Worm (Caenorhabditis elegans) whole organism, L2 larva: Measurements from ENCODE around the gene Y69H2.7.

ENCODE experiments used
- C34F6.9 ChIP-seq: fragments of 150-350 bp; optimal IDR thresholded peaks from 2 replicates; lab custom pipeline; 2014; ENCODE audit warnings: missing biosample characterization, missing genetic modification characterization
- F13H6.1 ChIP-seq: sonication (generic microtip); optimal IDR thresholded peaks from 2 replicates; lab custom pipeline; 2016; ENCODE audit warnings: missing genetic modification characterization, missing compliant biosample characterization
- R02D3.7 ChIP-seq: fragments of 150-350 bp; optimal IDR thresholded peaks from 2 replicates; lab custom pipeline; 2014; ENCODE audit warnings: missing biosample characterization, missing genetic modification characterization
- Y55F3AM.14 ChIP-seq: fragments of 200-800 bp; sonication (Bioruptor generic); optimal IDR thresholded peaks from 2 replicates; lab custom pipeline; 2018; ENCODE audit warnings: mild to moderate bottlenecking, missing genetic modification characterization, missing compliant biosample characterization
- ZK546.5 ChIP-seq: sonication (generic microtip); optimal IDR thresholded peaks from 2 replicates; lab custom pipeline; 2017; ENCODE audit warnings: missing biosample characterization, missing genetic modification characterization
- alr-1 ChIP-seq: fragments of 150-350 bp; optimal IDR thresholded peaks from 2 replicates; lab custom pipeline; 2014; ENCODE audit warnings: missing biosample characterization, missing genetic modification characterization
- aly-2 ChIP-seq: fragments of 150-350 bp; optimal IDR thresholded peaks from 2 replicates; lab custom pipeline; 2014; ENCODE audit warnings: missing biosample characterization, missing genetic modification characterization
- ama-1 ChIP-seq: fragments of 150-350 bp; optimal IDR thresholded peaks from 2 replicates; lab custom pipeline; 2018; ENCODE audit warnings: inconsistent platforms
- blmp-1 ChIP-seq: sonication (generic microtip); optimal IDR thresholded peaks from 2 replicates; lab custom pipeline; 2017; ENCODE audit warnings: missing genetic modification characterization, mild to moderate bottlenecking, missing compliant biosample characterization, antibody characterized with exemption, moderate library complexity; ENCODE audit not compliant: insufficient read depth
- ceh-16 ChIP-seq: fragments of 150-350 bp; optimal IDR thresholded peaks from 2 replicates; lab custom pipeline; 2014; ENCODE audit warnings: missing biosample characterization, missing genetic modification characterization
- ceh-82 ChIP-seq: fragments of 150-350 bp; optimal IDR thresholded peaks from 2 replicates; lab custom pipeline; 2014; ENCODE audit warnings: missing biosample characterization, missing genetic modification characterization
- crh-2 ChIP-seq: sonication (generic microtip); optimal IDR thresholded peaks from 2 replicates; lab custom pipeline; 2017; ENCODE audit warnings: missing biosample characterization, missing genetic modification characterization
- dmd-4 ChIP-seq: sonication (generic microtip); optimal IDR thresholded peaks from 2 replicates; lab custom pipeline; 2017; ENCODE audit warnings: missing biosample characterization, missing genetic modification characterization
- egl-27 ChIP-seq: sonication (generic microtip); optimal IDR thresholded peaks from 3 replicates; lab custom pipeline; 2017; ENCODE audit warnings: missing biosample characterization, missing genetic modification reagents, missing genetic modification characterization
- elt-1 ChIP-seq: fragments of 150-350 bp; optimal IDR thresholded peaks from 2 replicates; lab custom pipeline; 2014; ENCODE audit warnings: missing biosample characterization, missing genetic modification characterization
- elt-3 ChIP-seq: sonication (generic microtip); optimal IDR thresholded peaks from 2 replicates; lab custom pipeline; 2017; ENCODE audit warnings: missing biosample characterization, missing genetic modification characterization
- fos-1 ChIP-seq: fragments of 150-350 bp; optimal IDR thresholded peaks from 2 replicates; lab custom pipeline; 2014; ENCODE audit warnings: missing biosample characterization, missing genetic modification characterization
- gmeb-1 ChIP-seq: fragments of 150-350 bp; optimal IDR thresholded peaks from 2 replicates; lab custom pipeline; 2014; ENCODE audit warnings: missing biosample characterization, missing genetic modification characterization
- lin-11 ChIP-seq: fragments of 150-350 bp; sonication (generic microtip); optimal IDR thresholded peaks from 2 replicates; lab custom pipeline; 2014; ENCODE audit warnings: missing biosample characterization, missing genetic modification characterization, inconsistent platforms, mixed read lengths
- lin-13 ChIP-seq: fragments of 150-350 bp; optimal IDR thresholded peaks from 2 replicates; lab custom pipeline; 2014; ENCODE audit warnings: missing biosample characterization, missing genetic modification reagents, missing genetic modification characterization
- lin-39 ChIP-seq: fragments of 150-350 bp; optimal IDR thresholded peaks from 2 replicates; lab custom pipeline; 2014; ENCODE audit warnings: missing biosample characterization, missing genetic modification reagents, missing genetic modification characterization
- lsy-2 ChIP-seq, 2 experiments: fragments of 150-350 bp in 1 of 2; sonication (generic microtip) in 1 of 2; optimal IDR thresholded peaks; 2 replicates each; lab custom pipeline; 2014 to 2017; ENCODE audit warnings: missing biosample characterization in 2 of 2, missing genetic modification characterization in 2 of 2
- mab-5 ChIP-seq: fragments of 150-350 bp; optimal IDR thresholded peaks from 2 replicates; lab custom pipeline; 2014; ENCODE audit warnings: missing biosample characterization, missing genetic modification characterization
- mbf-1 ChIP-seq: sonication (generic microtip); optimal IDR thresholded peaks from 2 replicates; lab custom pipeline; 2017; ENCODE audit warnings: missing biosample characterization, missing genetic modification characterization
- nhr-10 ChIP-seq: sonication (generic microtip); optimal IDR thresholded peaks from 2 replicates; lab custom pipeline; 2017; ENCODE audit warnings: missing biosample characterization, missing genetic modification characterization
- nhr-11 ChIP-seq: fragments of 150-350 bp; optimal IDR thresholded peaks from 2 replicates; lab custom pipeline; 2014; ENCODE audit warnings: missing biosample characterization, missing genetic modification characterization
- nhr-12 ChIP-seq: fragments of 150-350 bp; optimal IDR thresholded peaks from 2 replicates; lab custom pipeline; 2014; ENCODE audit warnings: missing biosample characterization, missing genetic modification characterization
- nhr-129 ChIP-seq: fragments of 150-350 bp; optimal IDR thresholded peaks from 2 replicates; lab custom pipeline; 2014; ENCODE audit warnings: missing biosample characterization, missing genetic modification characterization
- nhr-21 ChIP-seq: fragments of 150-350 bp; optimal IDR thresholded peaks from 2 replicates; lab custom pipeline; 2014; ENCODE audit warnings: missing biosample characterization, missing genetic modification characterization
- nhr-23 ChIP-seq: fragments of 150-350 bp; optimal IDR thresholded peaks from 2 replicates; lab custom pipeline; 2014; ENCODE audit warnings: missing biosample characterization, missing genetic modification reagents, missing genetic modification characterization
- nhr-237 ChIP-seq: fragments of 150-350 bp; optimal IDR thresholded peaks from 2 replicates; lab custom pipeline; 2014; ENCODE audit warnings: missing biosample characterization, missing genetic modification characterization
- nhr-25 ChIP-seq: fragments of 150-350 bp; sonication (generic microtip); optimal IDR thresholded peaks from 3 replicates; lab custom pipeline; 2014; ENCODE audit warnings: missing biosample characterization, missing genetic modification characterization
- nhr-6 ChIP-seq: fragments of 150-350 bp; optimal IDR thresholded peaks from 2 replicates; lab custom pipeline; 2014; ENCODE audit warnings: missing biosample characterization, missing genetic modification characterization
- nhr-77 ChIP-seq: fragments of 150-350 bp; optimal IDR thresholded peaks from 2 replicates; lab custom pipeline; 2014; ENCODE audit warnings: missing biosample characterization, missing genetic modification characterization
- peb-1 ChIP-seq: fragments of 150-350 bp; optimal IDR thresholded peaks from 2 replicates; lab custom pipeline; 2014; ENCODE audit warnings: missing biosample characterization, missing genetic modification characterization
- sem-4 ChIP-seq: fragments of 150-350 bp; optimal IDR thresholded peaks from 2 replicates; lab custom pipeline; 2014; ENCODE audit warnings: missing biosample characterization, missing genetic modification reagents, missing genetic modification characterization
- skn-1 ChIP-seq: sonication (generic microtip); optimal IDR thresholded peaks from 2 replicates; lab custom pipeline; 2017; ENCODE audit warnings: missing biosample characterization, missing genetic modification characterization
- sma-3 ChIP-seq: sonication (generic microtip); optimal IDR thresholded peaks from 2 replicates; lab custom pipeline; 2016; ENCODE audit warnings: missing genetic modification reagents, missing genetic modification characterization, missing compliant biosample characterization
- sma-9 ChIP-seq, 2 experiments: fragments of 150-350 bp in 1 of 2; sonication (generic microtip) in 1 of 2; optimal IDR thresholded peaks; 2 replicates each; lab custom pipeline; 2014 to 2016; ENCODE audit warnings: missing genetic modification characterization in 2 of 2, mild to moderate bottlenecking in 1 of 2, missing biosample characterization in 1 of 2, missing compliant biosample characterization in 1 of 2, missing genetic modification reagents in 1 of 2, moderate library complexity in 1 of 2
- snpc-4 ChIP-seq: fragments of 150-350 bp; optimal IDR thresholded peaks from 2 replicates; lab custom pipeline; 2014; ENCODE audit warnings: missing biosample characterization, missing genetic modification characterization
- unc-39 ChIP-seq: fragments of 150-350 bp; optimal IDR thresholded peaks from 2 replicates; lab custom pipeline; 2014; ENCODE audit warnings: missing biosample characterization, missing genetic modification characterization
- unc-55 ChIP-seq: fragments of 150-350 bp; sonication (generic microtip); optimal IDR thresholded peaks from 3 replicates; lab custom pipeline; 2014; ENCODE audit warnings: missing biosample characterization, missing genetic modification reagents, missing genetic modification characterization
- unc-62 ChIP-seq: fragments of 150-350 bp; optimal IDR thresholded peaks from 2 replicates; lab custom pipeline; 2014; ENCODE audit warnings: missing biosample characterization, missing genetic modification reagents, missing genetic modification characterization
- zag-1 ChIP-seq: fragments of 150-350 bp; optimal IDR thresholded peaks from 2 replicates; lab custom pipeline; 2014; ENCODE audit warnings: missing biosample characterization, missing genetic modification characterization
- ztf-1 ChIP-seq: fragments of 200-800 bp; sonication (Bioruptor generic); conservative IDR thresholded peaks from 2 replicates; pipeline ENCODE4 v1.3.6; 2022; ENCODE audit warnings: missing genetic modification characterization, missing compliant biosample characterization
- ztf-11 ChIP-seq: sonication (generic microtip); optimal IDR thresholded peaks from 2 replicates; lab custom pipeline; 2017; ENCODE audit warnings: missing biosample characterization, missing genetic modification characterization
- ztf-4 ChIP-seq: fragments of 150-350 bp; optimal IDR thresholded peaks from 2 replicates; lab custom pipeline; 2014; ENCODE audit warnings: missing biosample characterization, missing genetic modification characterization

The Y69H2.7 gene

ce11 chrV:18721873-18722272 is 32.1 kb downstream of the Y69H2.7 start:
- no peak for TF ChIP-seq blmp-1 (tag; lab: Kevin White, UChicago)
- TF ChIP-seq fos-1 (tag; lab: Kevin White, UChicago), result no peak
- no peak for TF ChIP-seq alr-1 (tag; lab: Kevin White, UChicago)
- no peak for TF ChIP-seq C34F6.9 (tag; lab: Kevin White, UChicago)

- TF ChIP-seq elt-3 (no peak), nhr-77 (tag; lab: Kevin White, UChicago) (no peak), mbf-1 (no peak), unc-62 (GFP tag; lab: Kevin White, UChicago) (no peak), ceh-16 (tag; lab: Kevin White, UChicago) (no peak), sma-9 (GFP tag; optimal IDR thresholded peaks at IDR 0.05; lab: Kevin White, UChicago) (no peak), sma-9 (tag; optimal IDR thresholded peaks at IDR 0.05; lab: Kevin White, UChicago) (no peak), snpc-4 (tag; lab: Kevin White, UChicago) (no peak), unc-55 (GFP tag; lab: Kevin White, UChicago) (no peak), alr-1 (tag; lab: Kevin White, UChicago) (no peak), skn-1 (tag; lab: Kevin White, UChicago) (no peak), zag-1 (tag; lab: Kevin White, UChicago) (no peak)
Observed at ce11 chrV:18722510-18723299, 32.9 kb downstream of the Y69H2.7 start.

ce11 chrV:18723604-18724003 is 33.8 kb downstream of the Y69H2.7 start:
- TF ChIP-seq Y55F3AM.14 (GFP tag; lab: Kevin White, UChicago) (no peak), mab-5 (tag; lab: Kevin White, UChicago) (peak; percentile 87), ztf-4 (tag; lab: Kevin White, UChicago) (no peak), fos-1 (tag; lab: Kevin White, UChicago) (peak; percentile 70), ZK546.5 (tag; lab: Kevin White, UChicago) (no peak), nhr-25 (tag; lab: Kevin White, UChicago) (peak; percentile 74), R02D3.7 (tag; lab: Kevin White, UChicago) (no peak), elt-3 (no peak), ztf-11 (tag; lab: Kevin White, UChicago) (no peak), unc-39 (tag; lab: Kevin White, UChicago) (no peak), unc-62 (GFP tag; lab: Kevin White, UChicago) (no peak), ztf-1 (GFP tag; lab: Robert Waterston, UW) (no peak), mbf-1 (no peak), alr-1 (tag; lab: Kevin White, UChicago) (no peak), ama-1 (lab: Kevin White, UChicago) (no peak), skn-1 (tag; lab: Kevin White, UChicago) (no peak), ceh-82 (peak; percentile 34), nhr-129 (tag; lab: Kevin White, UChicago) (peak; percentile 83), dmd-4 (no peak), unc-55 (GFP tag; lab: Kevin White, UChicago) (peak; percentile 76), F13H6.1 (peak; percentile 89), egl-27 (no peak), C34F6.9 (tag; lab: Kevin White, UChicago) (peak; percentile 93), nhr-237 (tag; lab: Kevin White, UChicago) (no peak), crh-2 (tag; lab: Kevin White, UChicago) (peak; percentile 89), snpc-4 (tag; lab: Kevin White, UChicago) (peak; percentile 80), sem-4 (peak; percentile 46), nhr-23 (no peak), nhr-21 (tag; lab: Kevin White, UChicago) (peak; percentile 58), gmeb-1 (peak; percentile 85), lin-11 (tag; lab: Kevin White, UChicago) (no peak), peb-1 (tag; lab: Kevin White, UChicago) (no peak), elt-1 (tag; lab: Kevin White, UChicago) (no peak), nhr-12 (tag; lab: Kevin White, UChicago) (no peak), zag-1 (tag; lab: Kevin White, UChicago) (peak; percentile 72), lsy-2 (tag; optimal IDR thresholded peaks at IDR 0.05; lab: Kevin White, UChicago) (peak; percentile 72 to 92), nhr-11 (no peak), lin-39 (tag; lab: Kevin White, UChicago) (no peak), aly-2 (tag; lab: Kevin White, UChicago) (no peak), lin-13 (GFP tag; lab: Kevin White, UChicago) (peak; percentile 79), sma-9 (GFP tag; optimal IDR thresholded peaks at IDR 0.05; lab: Kevin White, UChicago) (no peak), sma-9 (tag; optimal IDR thresholded peaks at IDR 0.05; lab: Kevin White, UChicago) (no peak), nhr-10 (no peak), sma-3 (no peak), nhr-6 (tag; lab: Kevin White, UChicago) (peak; percentile 67), ceh-16 (tag; lab: Kevin White, UChicago) (no peak)
